Worm (Caenorhabditis elegans): ENCODE data around the gene spp-11.
A peak's percentile ranks its signal among the peaks of the same experiment; 100 is the strongest.

spp-11 gene

DNA sequence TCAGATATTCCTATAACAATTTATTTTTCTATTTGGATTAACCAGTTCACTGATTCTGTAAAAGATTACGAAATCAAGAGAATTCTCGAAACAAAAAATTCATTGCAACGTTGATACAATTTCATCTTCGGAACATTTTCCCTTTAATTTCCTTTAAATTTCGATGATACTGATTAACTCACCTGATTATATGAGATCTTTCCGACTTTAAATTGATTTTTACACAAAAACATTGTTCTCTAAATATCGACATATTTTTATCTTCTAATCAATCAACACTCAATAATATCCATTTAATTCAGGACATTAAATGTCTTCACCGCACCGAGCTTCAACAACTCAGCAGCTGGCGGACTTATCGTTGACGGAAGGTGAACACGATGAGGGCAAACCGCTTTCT lies 36.2 kb downstream of the spp-11 start, which contains the start of gene lin-23:
Gene lin-23, plus strand, starts transcription at position 301 of the 400 bp plus-strand sequence.
- no peak for TF ChIP-seq egl-43 (GFP tag; IDR thresholded peaks at IDR 0.05)
- peak in 1 of 2 experiments; percentile 70 for TF ChIP-seq unc-62 (GFP tag; optimal IDR thresholded peaks at IDR 0.05 in 1 of 2)
- no peak for TF ChIP-seq unc-62 (tag; optimal IDR thresholded peaks at IDR 0.05)

DNA sequence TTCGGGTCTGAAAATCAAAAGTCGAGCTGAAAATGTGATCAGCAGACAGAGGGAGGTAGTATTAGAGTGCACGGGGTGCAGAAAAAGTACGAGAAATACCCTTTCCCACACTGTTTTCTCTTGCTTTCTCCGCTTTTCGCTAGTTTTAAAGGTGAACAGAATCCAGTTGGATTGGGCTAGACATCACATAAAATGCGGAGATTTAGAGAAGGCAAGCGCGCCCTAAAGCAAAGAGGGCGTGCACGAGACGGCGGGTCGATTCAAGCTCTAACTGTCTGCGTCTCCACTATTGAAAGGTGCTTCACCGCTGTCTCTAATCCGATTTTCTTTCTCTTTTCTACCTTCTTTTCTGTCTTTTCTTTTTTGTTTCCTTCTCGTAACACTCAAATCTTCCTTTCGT lies 37.1 kb downstream of the spp-11 start:
- TF ChIP-seq nhr-11 (tag; optimal IDR thresholded peaks at IDR 0.05) = peak; percentile 78
- TF ChIP-seq mxl-3 (GFP tag; optimal IDR thresholded peaks at IDR 0.05) = peak; percentile 76
- peak; percentile 24 for TF ChIP-seq spr-3 (GFP tag; optimal IDR thresholded peaks at IDR 0.05)
- TF ChIP-seq dmd-8 (GFP tag; IDR thresholded peaks at IDR 0.05) = no peak
- TF ChIP-seq mxl-2 (GFP tag; conservative IDR thresholded peaks at IDR 0.05) = no peak
- no peak for TF ChIP-seq F44E2.7 (GFP tag; IDR thresholded peaks at IDR 0.05)
- no peak for TF ChIP-seq lin-29 (GFP tag; IDR thresholded peaks at IDR 0.05)
- no peak for TF ChIP-seq zfp-3 (GFP tag; conservative IDR thresholded peaks at IDR 0.05)
- no peak for TF ChIP-seq nhr-237 (tag; optimal IDR thresholded peaks at IDR 0.05)
- no peak for TF ChIP-seq snpc-4 (tag; optimal IDR thresholded peaks at IDR 0.05)
- peak; percentile 78 for TF ChIP-seq lin-1 (GFP tag; IDR thresholded peaks at IDR 0.05)
- peak; percentile 94 for TF ChIP-seq lin-38 (GFP tag; IDR thresholded peaks at IDR 0.05)
- TF ChIP-seq zag-1 (tag; optimal IDR thresholded peaks at IDR 0.05) = no peak
- peak; percentile 83 for TF ChIP-seq nhr-48 (tag; optimal IDR thresholded peaks at IDR 0.05)
- peak; percentile 47 for TF ChIP-seq ces-1 (GFP tag; optimal IDR thresholded peaks at IDR 0.05)
- TF ChIP-seq nhr-111 (GFP tag; optimal IDR thresholded peaks at IDR 0.05) = no peak
- peak; percentile 62; the same call in 1 of the 2 replicates for TF ChIP-seq daf-19 (GFP tag; conservative IDR thresholded peaks at IDR 0.05)
- peak; percentile 69; the same call in 1 of the 2 replicates for TF ChIP-seq ctbp-1 (GFP tag; IDR thresholded peaks at IDR 0.05)
- TF ChIP-seq mdt-29 (GFP tag; IDR thresholded peaks at IDR 0.05) = no peak
- 0 out of 2 replicates have a peak, but pooled peaks have one; percentile 59 for TF ChIP-seq tra-1 (GFP tag; IDR thresholded peaks at IDR 0.05)
- TF ChIP-seq ceh-82 (tag; optimal IDR thresholded peaks at IDR 0.05) = no peak
- no peak for TF ChIP-seq daf-16 (GFP tag; optimal IDR thresholded peaks at IDR 0.05)
- peak; percentile 37 for TF ChIP-seq daf-16 (tag; optimal IDR thresholded peaks at IDR 0.05)
- TF ChIP-seq saeg-2 (GFP tag; IDR thresholded peaks at IDR 0.05) = no peak
- TF ChIP-seq mep-1 (tag; optimal IDR thresholded peaks at IDR 0.05) = peak; percentile 83
- TF ChIP-seq set-16 (GFP tag; IDR thresholded peaks at IDR 0.05) = peak; percentile 54
- TF ChIP-seq hmg-1.1 (GFP tag; IDR thresholded peaks at IDR 0.05) = peak; percentile 88
- peak; percentile 91 for TF ChIP-seq dve-1 (tag; optimal IDR thresholded peaks at IDR 0.05; ENCODE audit: insufficient read depth)
- TF ChIP-seq lin-15B (tag; optimal IDR thresholded peaks at IDR 0.05) = peak; percentile 27
- peak; percentile 90 to 95 for TF ChIP-seq mdl-1 (tag; optimal IDR thresholded peaks at IDR 0.05)
- no peak for TF ChIP-seq F10B5.3 (tag; optimal IDR thresholded peaks at IDR 0.05)
- TF ChIP-seq F37D6.2 (tag; optimal IDR thresholded peaks at IDR 0.05) = peak; percentile 26
- peak; percentile 69 for TF ChIP-seq pha-4 (GFP tag; IDR thresholded peaks at IDR 0.05)
- no peak for TF ChIP-seq pha-4 (tag; optimal IDR thresholded peaks at IDR 0.05)
- TF ChIP-seq dmd-9 (GFP tag; IDR thresholded peaks at IDR 0.05) = no peak
- TF ChIP-seq ceh-28 (tag; optimal IDR thresholded peaks at IDR 0.05) = peak; percentile 16
- TF ChIP-seq snpc-1.2 (GFP tag; IDR thresholded peaks at IDR 0.05) = peak; percentile 21; the same call in 1 of the 2 replicates
- no peak for TF ChIP-seq nhr-76 (tag; optimal IDR thresholded peaks at IDR 0.05)
- peak; percentile 74 for TF ChIP-seq nhr-77 (tag; optimal IDR thresholded peaks at IDR 0.05)
- TF ChIP-seq aly-2 (tag; optimal IDR thresholded peaks at IDR 0.05) = no peak
- TF ChIP-seq nhr-25 (tag; optimal IDR thresholded peaks at IDR 0.05; ENCODE audit: borderline replicate concordance, insufficient read depth) = peak; percentile 53
- peak; percentile 36 for TF ChIP-seq ztf-7 (tag; optimal IDR thresholded peaks at IDR 0.05)
- peak; percentile 48 for TF ChIP-seq fkh-10 (GFP tag; optimal IDR thresholded peaks at IDR 0.05)
- peak; percentile 89 for TF ChIP-seq hlh-11 (tag; optimal IDR thresholded peaks at IDR 0.05)
- TF ChIP-seq nhr-6 (tag; optimal IDR thresholded peaks at IDR 0.05) = peak; percentile 84
- no peak for TF ChIP-seq R02D3.7 (tag; optimal IDR thresholded peaks at IDR 0.05)
- peak; percentile 63 for TF ChIP-seq unc-130 (GFP tag; optimal IDR thresholded peaks at IDR 0.05)
- no peak for TF ChIP-seq zip-2 (tag; optimal IDR thresholded peaks at IDR 0.05)

Measured in whole organism, L4 larva.